Fruit fly (Drosophila melanogaster) whole organism, embryonic: ENCODE results near the gene Cyp4ac1.

ENCODE experiments used
- ATbp ChIP-seq: fragments of 200-800 bp; sonication (Bioruptor generic); optimal IDR thresholded peaks from 2 replicates; lab custom pipeline; 2017; ENCODE audit warnings: missing biosample characterization, mild to moderate bottlenecking, missing genetic modification characterization, missing genetic modification reagents
- CG1024 ChIP-seq: fragments of 200-800 bp; sonication (Bioruptor generic); IDR thresholded peaks from 2 replicates; pipeline ENCODE4 v1.3.6; 2022; ENCODE audit warnings: missing biosample characterization, missing genetic modification characterization
- CG11085 ChIP-seq: fragments of 200-800 bp; sonication (Bioruptor generic); IDR thresholded peaks from 2 replicates; pipeline ENCODE4 v1.3.6; 2022; ENCODE audit warnings: missing biosample characterization, missing genetic modification characterization
- CG13296 ChIP-seq: fragments of 200-800 bp; sonication (Bioruptor generic); optimal IDR thresholded peaks from 3 replicates; lab custom pipeline; 2018; ENCODE audit warnings: missing biosample characterization, mild to moderate bottlenecking, missing genetic modification characterization
- CG14667 ChIP-seq: fragments of 200-800 bp; sonication (Bioruptor generic); IDR thresholded peaks from 2 replicates; pipeline ENCODE4 v1.3.6; 2022; ENCODE audit warnings: missing biosample characterization, missing genetic modification characterization
- CG17361 ChIP-seq: fragments of 200-800 bp; sonication (Bioruptor generic); IDR thresholded peaks from 3 replicates; pipeline ENCODE4 v1.3.6; 2022; ENCODE audit warnings: missing biosample characterization, missing genetic modification characterization
- CG17568 ChIP-seq: fragments of 200-800 bp; sonication (Bioruptor generic); optimal IDR thresholded peaks from 2 replicates; lab custom pipeline; 2018; ENCODE audit warnings: missing biosample characterization, mild to moderate bottlenecking, missing genetic modification characterization, moderate library complexity
- CG17612 ChIP-seq: fragments of 200-800 bp; sonication (Bioruptor generic); IDR thresholded peaks from 2 replicates; pipeline ENCODE4 v1.3.6; 2022; ENCODE audit warnings: missing biosample characterization, missing genetic modification characterization
- CG18011 ChIP-seq: fragments of 200-800 bp; sonication (Bioruptor generic); optimal IDR thresholded peaks from 2 replicates; lab custom pipeline; 2017; ENCODE audit warnings: missing biosample characterization, missing genetic modification characterization, mild to moderate bottlenecking, moderate library complexity, missing genotype
- CG30020 ChIP-seq: fragments of 200-800 bp; optimal IDR thresholded peaks from 2 replicates; lab custom pipeline; 2019; ENCODE audit warnings: missing biosample characterization, mild to moderate bottlenecking, missing genetic modification characterization, moderate library complexity
- CG31224 ChIP-seq: fragments of 200-800 bp; sonication (Bioruptor generic); IDR thresholded peaks from 2 replicates; pipeline ENCODE4 v1.3.6; 2022; ENCODE audit warnings: missing biosample characterization, missing genetic modification characterization
- CG3726 ChIP-seq: fragments of 200-800 bp; sonication (Bioruptor generic); IDR thresholded peaks from 3 replicates; pipeline ENCODE4, ENCODE4 v1.3.6; 2022; ENCODE audit warnings: missing biosample characterization, missing genetic modification characterization
- CG3847 ChIP-seq: fragments of 200-800 bp; sonication (Bioruptor generic); IDR thresholded peaks from 2 replicates; pipeline ENCODE4 v1.3.6; 2022; ENCODE audit warnings: missing biosample characterization, missing genetic modification characterization
- CG4820 ChIP-seq: fragments of 200-800 bp; sonication (Bioruptor generic); optimal IDR thresholded peaks from 3 replicates; lab custom pipeline; 2016; ENCODE audit warnings: missing biosample characterization, missing genetic modification characterization
- CG4854 ChIP-seq: fragments of 200-800 bp; sonication (Bioruptor generic); optimal IDR thresholded peaks from 2 replicates; lab custom pipeline; 2016; ENCODE audit warnings: missing biosample characterization, missing genetic modification characterization, inconsistent platforms
- CG6689 ChIP-seq: fragments of 200-800 bp; sonication (Bioruptor generic); IDR thresholded peaks from 2 replicates; pipeline ENCODE4 v1.3.6; 2022; ENCODE audit warnings: missing biosample characterization, missing genetic modification characterization
- CG8290 ChIP-seq, 3 experiments: fragments of 200-800 bp; sonication (Bioruptor generic); optimal IDR thresholded peaks; 2 replicates each; lab custom pipeline; 2016 to 2019; ENCODE audit warnings: missing biosample characterization in 3 of 3, missing genetic modification characterization in 3 of 3, mild to moderate bottlenecking in 2 of 3, moderate library complexity in 1 of 3
- CG8944 ChIP-seq: fragments of 200-800 bp; sonication (Bioruptor generic); optimal IDR thresholded peaks from 3 replicates; lab custom pipeline; 2016; ENCODE audit warnings: missing biosample characterization, missing genetic modification characterization
- D19A ChIP-seq: fragments of 200-800 bp; optimal IDR thresholded peaks from 3 replicates; lab custom pipeline; 2019; ENCODE audit warnings: missing biosample characterization, mild to moderate bottlenecking, missing genetic modification characterization, moderate library complexity
- Dek ChIP-seq: fragments of 200-800 bp; sonication (Bioruptor generic); optimal IDR thresholded peaks from 3 replicates; lab custom pipeline; 2019; ENCODE audit warnings: missing biosample characterization, mild to moderate bottlenecking, missing genetic modification characterization, moderate library complexity
- Doc2 ChIP-seq: fragments of 200-800 bp; sonication (Bioruptor generic); IDR thresholded peaks from 2 replicates; pipeline ENCODE4 v1.3.6; 2022; ENCODE audit warnings: missing biosample characterization, missing genetic modification characterization
- Elba2 ChIP-seq: fragments of 200-800 bp; sonication (Bioruptor generic); optimal IDR thresholded peaks from 3 replicates; lab custom pipeline; 2016; ENCODE audit warnings: missing biosample characterization, missing genetic modification characterization
- Kr ChIP-seq: fragments of 200-800 bp; sonication (Bioruptor generic); optimal IDR thresholded peaks from 2 replicates; lab custom pipeline; 2017; ENCODE audit warnings: missing biosample characterization, mild to moderate bottlenecking, missing genetic modification characterization
- MBD-R2 ChIP-seq: fragments of 200-800 bp; sonication (Bioruptor generic); IDR thresholded peaks from 2 replicates; pipeline ENCODE4 v1.3.6; 2022; ENCODE audit warnings: missing biosample characterization, missing genetic modification characterization
- MTF-1 ChIP-seq: fragments of 200-800 bp; sonication (Bioruptor generic); optimal IDR thresholded peaks from 2 replicates; lab custom pipeline; 2018; ENCODE audit warnings: missing biosample characterization, mild to moderate bottlenecking, missing genetic modification characterization, borderline replicate concordance
- Mrtf ChIP-seq: fragments of 200-800 bp; sonication (Bioruptor generic); IDR thresholded peaks from 3 replicates; pipeline ENCODE4 v1.3.6; 2022; ENCODE audit warnings: missing biosample characterization, missing genetic modification characterization
- NK7.1 ChIP-seq: fragments of 200-800 bp; sonication (Bioruptor generic); optimal IDR thresholded peaks from 3 replicates; lab custom pipeline; 2016; ENCODE audit warnings: missing biosample characterization, missing genetic modification characterization
- Spps ChIP-seq: fragments of 200-800 bp; sonication (Bioruptor generic); optimal IDR thresholded peaks from 2 replicates; lab custom pipeline; 2018; ENCODE audit warnings: missing biosample characterization, mild to moderate bottlenecking, missing genetic modification characterization
- ato ChIP-seq: fragments of 200-800 bp; sonication (Bioruptor generic); IDR thresholded peaks from 2 replicates; pipeline ENCODE4 v1.3.6; 2022; ENCODE audit warnings: missing biosample characterization, missing genetic modification characterization; ENCODE audit not compliant: partially characterized antibody
- btn ChIP-seq: fragments of 200-800 bp; sonication (Bioruptor generic); optimal IDR thresholded peaks from 2 replicates; lab custom pipeline; 2016; ENCODE audit warnings: missing biosample characterization, missing genetic modification characterization
- dan ChIP-seq: fragments of 200-800 bp; sonication (Bioruptor generic); IDR thresholded peaks from 2 replicates; pipeline ENCODE4 v1.3.6; 2022; ENCODE audit warnings: missing biosample characterization, missing genetic modification characterization
- dmrt11E ChIP-seq: fragments of 200-800 bp; sonication (Bioruptor generic); optimal IDR thresholded peaks from 3 replicates; lab custom pipeline; 2018; ENCODE audit warnings: missing biosample characterization, mild to moderate bottlenecking, missing genetic modification characterization, moderate library complexity
- exex ChIP-seq: fragments of 200-800 bp; sonication (Bioruptor generic); optimal IDR thresholded peaks from 4 replicates; lab custom pipeline; 2018; ENCODE audit warnings: missing biosample characterization, mild to moderate bottlenecking, missing genetic modification characterization, moderate library complexity
- fd96Cb ChIP-seq: fragments of 200-800 bp; sonication (Bioruptor generic); optimal IDR thresholded peaks from 2 replicates; lab custom pipeline; 2018; ENCODE audit warnings: missing biosample characterization, mild to moderate bottlenecking, missing genetic modification characterization, moderate library complexity
- grn ChIP-seq: fragments of 200-800 bp; sonication (Bioruptor generic); optimal IDR thresholded peaks from 3 replicates; lab custom pipeline; 2017; ENCODE audit warnings: missing biosample characterization, missing genetic modification characterization
- gsb ChIP-seq: fragments of 200-800 bp; sonication (Bioruptor generic); IDR thresholded peaks from 2 replicates; pipeline ENCODE4 v1.3.6; 2022; ENCODE audit warnings: missing biosample characterization, missing genetic modification characterization
- her ChIP-seq: fragments of 200-800 bp; sonication (Bioruptor generic); optimal IDR thresholded peaks from 2 replicates; lab custom pipeline; 2016; ENCODE audit warnings: missing biosample characterization, missing genetic modification characterization
- hkb ChIP-seq, 2 experiments: fragments of 200-800 bp in 1 of 2; fragments of >200 bp in 1 of 2; sonication (Bioruptor generic) in 1 of 2; IDR thresholded peaks in 1 of 2; optimal IDR thresholded peaks in 1 of 2; 2 replicates each; pipeline versions ENCODE4 v1.3.6 to Lab custom; 2017 to 2022; ENCODE audit warnings: missing biosample characterization in 1 of 2, missing genetic modification characterization in 1 of 2
- lab ChIP-seq: fragments of 200-800 bp; sonication (Bioruptor generic); optimal IDR thresholded peaks from 3 replicates; lab custom pipeline; 2017; ENCODE audit warnings: missing biosample characterization, missing genetic modification characterization, mild to moderate bottlenecking, moderate library complexity, missing genetic modification reagents
- lbe ChIP-seq: fragments of 200-800 bp; sonication (Bioruptor generic); optimal IDR thresholded peaks from 2 replicates; lab custom pipeline; 2016; ENCODE audit warnings: missing biosample characterization, mild to moderate bottlenecking, missing genetic modification characterization
- lola ChIP-seq, 3 experiments: fragments of >200 bp in 2 of 3; fragments of 200-800 bp in 1 of 3; sonication (Bioruptor generic) in 1 of 3; optimal IDR thresholded peaks; 2 replicates each; lab custom pipeline; 2017 to 2019; ENCODE audit warnings: missing biosample characterization in 3 of 3, missing genetic modification characterization in 3 of 3, mild to moderate bottlenecking in 1 of 3, moderate library complexity in 1 of 3
- nom ChIP-seq: fragments of 200-800 bp; sonication (Bioruptor generic); optimal IDR thresholded peaks from 2 replicates; lab custom pipeline; 2017; ENCODE audit warnings: missing biosample characterization, missing genetic modification characterization, mild to moderate bottlenecking, moderate library complexity, missing genetic modification reagents
- pum ChIP-seq: fragments of 200-800 bp; sonication (Bioruptor generic); optimal IDR thresholded peaks from 2 replicates; lab custom pipeline; 2016; ENCODE audit warnings: missing biosample characterization, missing genetic modification characterization
- slp2 ChIP-seq: fragments of 200-800 bp; sonication (Bioruptor generic); optimal IDR thresholded peaks from 2 replicates; lab custom pipeline; 2016; ENCODE audit warnings: missing biosample characterization, missing genetic modification characterization
- sqz ChIP-seq: fragments of 200-800 bp; sonication (Bioruptor generic); optimal IDR thresholded peaks from 3 replicates; lab custom pipeline; 2018; ENCODE audit warnings: missing biosample characterization, mild to moderate bottlenecking, missing genetic modification characterization
- trh ChIP-seq: fragments of 200-800 bp; sonication (Bioruptor generic); optimal IDR thresholded peaks from 2 replicates; lab custom pipeline; 2016; ENCODE audit warnings: missing biosample characterization, missing genetic modification characterization
- twi ChIP-seq: fragments of 200-800 bp; optimal IDR thresholded peaks from 2 replicates; lab custom pipeline; 2019; ENCODE audit warnings: missing biosample characterization, mild to moderate bottlenecking, missing genetic modification characterization, moderate library complexity
- zen ChIP-seq: fragments of 200-800 bp; sonication (Bioruptor generic); optimal IDR thresholded peaks from 3 replicates; lab custom pipeline; 2018; ENCODE audit warnings: missing biosample characterization, mild to moderate bottlenecking, missing genetic modification characterization, moderate library complexity

The Cyp4ac1 gene

dm6 chr2L:5296672-5297288, 33.0 kb downstream of the Cyp4ac1 start (continued):
- TF ChIP-seq exex (tag; lab: Kevin White, UChicago), result no peak
- TF ChIP-seq Kr, result no peak
- no peak for TF ChIP-seq Elba2
- TF ChIP-seq CG30020, result no peak
- no peak for TF ChIP-seq Doc2 (GFP tag; lab: Robert Waterston, UW)
- TF ChIP-seq CG3726 (GFP tag; lab: Robert Waterston, UW), result no peak
- peak; percentile 20 for TF ChIP-seq D19A
- no peak for TF ChIP-seq CG1024
- no peak for TF ChIP-seq CG13296 (GFP tag; lab: Kevin White, UChicago)
- 0 out of 2 replicates have a peak, but pooled peaks have one; percentile 10 for TF ChIP-seq ato

- TF ChIP-seq CG31224 (GFP tag; lab: Robert Waterston, UW) (no peak), trh (no peak), MTF-1 (GFP tag; lab: Kevin White, UChicago) (no peak), CG6689 (GFP tag; lab: Robert Waterston, UW) (no peak; the same call in 1 of the 2 replicates), nom (no peak), sqz (GFP tag; lab: Kevin White, UChicago) (no peak), CG14667 (GFP tag; lab: Robert Waterston, UW) (no peak), CG3847 (GFP tag; lab: Robert Waterston, UW) (no peak), twi (tag; lab: Kevin White, UChicago) (peak; percentile 15), her (no peak), dan (GFP tag; lab: Robert Waterston, UW) (no peak), btn (GFP tag; lab: Kevin White, UChicago) (no peak), CG8290 (GFP tag; optimal IDR thresholded peaks at IDR 0.05; lab: Kevin White, UChicago) (no peak), CG8290 (tag; optimal IDR thresholded peaks at IDR 0.05; lab: Kevin White, UChicago) (no peak), lbe (GFP tag; lab: Kevin White, UChicago) (peak; percentile 49), gsb (GFP tag; lab: Robert Waterston, UW) (no peak), NK7.1 (GFP tag; lab: Kevin White, UChicago) (no peak), pum (peak; percentile 38), CG17568 (peak; percentile 22), ATbp (GFP tag; lab: Kevin White, UChicago) (peak; percentile 58), CG18011 (no peak), grn (GFP tag; lab: Kevin White, UChicago) (no peak), CG4854 (GFP tag; lab: Kevin White, UChicago) (no peak), CG17361 (GFP tag; lab: Robert Waterston, UW) (no peak), CG8944 (GFP tag; lab: Kevin White, UChicago) (no peak), MBD-R2 (GFP tag; lab: Robert Waterston, UW) (no peak), CG11085 (GFP tag; lab: Robert Waterston, UW) (no peak), lola (GFP tag; optimal IDR thresholded peaks at IDR 0.05; lab: Kevin White, UChicago) (peak in 1 of 3 experiments; percentile 69), Spps (tag; lab: Kevin White, UChicago) (peak; percentile 7), lab (GFP tag; lab: Kevin White, UChicago) (peak; percentile 38), fd96Cb (tag; lab: Kevin White, UChicago) (peak; percentile 63), hkb (optimal IDR thresholded peaks at IDR 0.05; lab: Kevin White, UChicago) (no peak), hkb (GFP tag; IDR thresholded peaks at IDR 0.05; lab: Robert Waterston, UW) (0 out of 2 replicates have a peak, but pooled peaks have one; percentile 33), Dek (tag; lab: Kevin White, UChicago) (no peak), CG17612 (no peak), zen (tag; lab: Kevin White, UChicago) (no peak), Mrtf (GFP tag; lab: Robert Waterston, UW) (no peak), dmrt11E (tag; lab: Kevin White, UChicago) (peak; percentile 62), CG4820 (peak; percentile 29), slp2 (GFP tag; lab: Kevin White, UChicago) (no peak)
Measured at dm6 chr2L:5297289-5297960, 33.6 kb downstream of the Cyp4ac1 start.
